Fruit fly (Drosophila melanogaster): Measurements from ENCODE around the gene CG6845.

dm6 chr3L:133383-133782 is 12.8 kb upstream of the CG6845 start:
- TF ChIP-seq rgr (GFP tag; optimal IDR thresholded peaks at IDR 0.05), result no peak
- no peak for TF ChIP-seq Hr78 (GFP tag; optimal IDR thresholded peaks at IDR 0.05)
- no peak for TF ChIP-seq CG32264 (GFP tag; optimal IDR thresholded peaks at IDR 0.05)

Measured in whole organism, wandering third instar larva.